Fruit fly (Drosophila melanogaster) whole organism, adult: ENCODE data around the gene CG5810.

ENCODE experiments used
- CG12768 ChIP-seq: fragments of 200-800 bp; sonication (Bioruptor generic); optimal IDR thresholded peaks from 2 replicates; lab custom pipeline; 2017; ENCODE audit warnings: missing biosample characterization, missing genetic modification characterization, mild to moderate bottlenecking, moderate library complexity, missing genetic modification reagents
- CG14711 ChIP-seq: fragments of 200-800 bp; sonication (Bioruptor generic); optimal IDR thresholded peaks from 2 replicates; lab custom pipeline; 2018; ENCODE audit warnings: missing biosample characterization, mild to moderate bottlenecking, missing genetic modification characterization, moderate library complexity
- CG1620 ChIP-seq: fragments of 200-800 bp; sonication (Bioruptor generic); optimal IDR thresholded peaks from 2 replicates; lab custom pipeline; 2016; ENCODE audit warnings: missing biosample characterization, missing genetic modification characterization
- CG33017 ChIP-seq: fragments of 200-800 bp; sonication (Bioruptor generic); optimal IDR thresholded peaks from 2 replicates; lab custom pipeline; 2018; ENCODE audit warnings: missing biosample characterization, mild to moderate bottlenecking, missing genetic modification characterization, moderate library complexity
- CG7101 ChIP-seq: fragments of 200-800 bp; sonication (Bioruptor generic); optimal IDR thresholded peaks from 2 replicates; lab custom pipeline; 2018; ENCODE audit warnings: missing biosample characterization, mild to moderate bottlenecking, missing genetic modification characterization, moderate library complexity
- Mnt ChIP-seq: fragments of 200-800 bp; sonication (Bioruptor generic); optimal IDR thresholded peaks from 2 replicates; lab custom pipeline; 2016; ENCODE audit warnings: missing biosample characterization, mild to moderate bottlenecking, missing genetic modification characterization
- bab1 ChIP-seq: fragments of 200-800 bp; sonication (Bioruptor generic); optimal IDR thresholded peaks from 3 replicates; lab custom pipeline; 2019; ENCODE audit warnings: missing biosample characterization, mild to moderate bottlenecking, missing genetic modification characterization, moderate library complexity
- kay ChIP-seq: fragments of 200-800 bp; sonication (Bioruptor generic); peaks from one replicate; lab custom pipeline; 2016; ENCODE audit warnings: missing biosample characterization, missing genetic modification characterization, borderline replicate concordance
- pad ChIP-seq: fragments of 200-800 bp; sonication (Bioruptor generic); optimal IDR thresholded peaks from 3 replicates; lab custom pipeline; 2017; ENCODE audit warnings: missing biosample characterization, missing genetic modification characterization, mild to moderate bottlenecking, moderate library complexity, missing genetic modification reagents
- toe ChIP-seq: fragments of 200-800 bp; sonication (Bioruptor generic); optimal IDR thresholded peaks from 2 replicates; lab custom pipeline; 2016; ENCODE audit warnings: missing biosample characterization, missing genetic modification characterization

dm6 chr3R:21180391-21180796 is 16.8 kb downstream of the CG5810 start:
- TF ChIP-seq CG7101 (tag; lab: Kevin White, UChicago) (peak; percentile 56), toe (GFP tag; lab: Kevin White, UChicago) (peak; percentile 3), kay (peak; percentile 84), CG14711 (tag; lab: Kevin White, UChicago) (peak; percentile 50), bab1 (GFP tag; lab: Kevin White, UChicago) (no peak), pad (no peak), CG33017 (tag; lab: Kevin White, UChicago) (peak; percentile 48), CG12768 (GFP tag; lab: Kevin White, UChicago) (peak; percentile 85), Mnt (GFP tag; lab: Kevin White, UChicago) (peak; percentile 4), CG1620 (GFP tag; lab: Kevin White, UChicago) (no peak)
